Worm (Caenorhabditis elegans): ENCODE results near the gene mboa-1.

DNA sequence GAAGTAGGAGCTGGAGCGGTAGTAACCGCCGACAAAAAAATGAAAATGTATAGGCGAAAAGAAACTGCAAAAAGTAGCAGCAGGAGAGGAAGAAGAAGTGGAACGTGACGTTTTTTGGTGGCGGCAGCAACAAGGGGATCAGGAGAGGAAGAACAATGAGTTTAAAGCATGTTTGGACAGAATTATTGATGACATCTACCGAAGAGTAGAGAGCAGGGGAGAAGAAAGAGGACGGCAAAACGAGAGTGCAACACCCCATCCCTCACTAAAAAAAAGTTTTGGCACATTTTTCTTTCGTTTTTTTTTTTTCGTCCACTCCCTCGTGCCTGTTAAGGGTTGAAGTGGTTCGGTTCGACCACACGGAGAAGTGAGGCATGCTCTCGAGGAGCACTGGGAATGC lies 36.7 kb upstream of the mboa-1 start:
- TF ChIP-seq zip-5 (tag; optimal IDR thresholded peaks at IDR 0.05): no peak
- TF ChIP-seq pqm-1 (tag; optimal IDR thresholded peaks at IDR 0.05): no peak
- TF ChIP-seq ttx-3 (tag; optimal IDR thresholded peaks at IDR 0.05): no peak
- no peak for TF ChIP-seq ceh-30 (tag; optimal IDR thresholded peaks at IDR 0.05)
